Worm (Caenorhabditis elegans) whole organism, mixed stage, embryonic: ENCODE data around the gene nlp-27.

Experiments
- elt-3 ChIP-seq: fragments of 150-350 bp; optimal IDR thresholded peaks from 2 replicates; lab custom pipeline; 2014; ENCODE audit warnings: missing biosample characterization, missing genetic modification characterization
- lsy-2 ChIP-seq: fragments of 150-350 bp; optimal IDR thresholded peaks from 2 replicates; lab custom pipeline; 2014; ENCODE audit warnings: missing biosample characterization, missing genetic modification characterization
- mep-1 ChIP-seq: fragments of 150-350 bp; optimal IDR thresholded peaks from 2 replicates; lab custom pipeline; 2017; ENCODE audit warnings: missing biosample characterization, missing genetic modification reagents, missing genetic modification characterization, inconsistent platforms
- nhr-12 ChIP-seq: fragments of 150-350 bp; optimal IDR thresholded peaks from 2 replicates; lab custom pipeline; 2014; ENCODE audit warnings: missing biosample characterization, missing genetic modification characterization
- unc-39 ChIP-seq: fragments of 150-350 bp; optimal IDR thresholded peaks from 2 replicates; lab custom pipeline; 2014; ENCODE audit warnings: missing biosample characterization, missing genetic modification characterization
- unc-62 ChIP-seq: fragments of 150-350 bp; optimal IDR thresholded peaks from 2 replicates; lab custom pipeline; 2014; ENCODE audit warnings: missing biosample characterization, missing genetic modification reagents, missing genetic modification characterization
- ztf-11 ChIP-seq: fragments of 150-350 bp; optimal IDR thresholded peaks from 2 replicates; lab custom pipeline; 2014; ENCODE audit warnings: missing biosample characterization, missing genetic modification characterization

DNA sequence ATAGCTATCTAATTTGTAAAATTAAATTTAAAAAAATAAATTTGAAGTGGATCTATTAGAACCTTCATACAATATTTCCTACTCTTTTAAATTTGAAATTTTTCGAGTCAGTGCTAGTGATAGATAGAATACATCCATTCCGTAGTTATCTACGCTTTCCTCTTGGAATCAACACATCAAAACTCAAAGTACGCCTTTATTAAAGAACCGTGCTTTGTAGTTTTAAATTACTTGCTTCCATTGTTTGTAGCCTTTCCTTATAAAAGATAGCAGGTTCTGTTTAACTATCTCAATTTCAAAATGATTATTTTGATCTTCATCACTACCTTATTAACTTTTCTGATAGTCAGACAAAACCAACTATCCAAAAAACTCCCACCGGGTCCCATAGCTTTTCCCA is 44.1 kb upstream of the nlp-27 start, which contains the start of gene cyp-35B3:
- no peak for TF ChIP-seq ztf-11
- TF ChIP-seq lsy-2, result no peak
- no peak for TF ChIP-seq mep-1
- no peak for TF ChIP-seq nhr-12 (tag; lab: Kevin White, UChicago)
- TF ChIP-seq unc-62, result no peak
- no peak for TF ChIP-seq unc-39 (tag; lab: Kevin White, UChicago)
- TF ChIP-seq elt-3 (tag; lab: Kevin White, UChicago), result no peak
